Fruit fly (Drosophila melanogaster) whole organism, embryonic: ENCODE measurements around the gene CG11617.

ENCODE experiments used
- Asciz ChIP-seq: fragments of 200-800 bp; sonication (Bioruptor generic); optimal IDR thresholded peaks from 2 replicates; lab custom pipeline; 2017; ENCODE audit warnings: missing biosample characterization, mild to moderate bottlenecking, missing genetic modification characterization, missing genetic modification reagents
- B-H1 ChIP-seq: fragments of 200-800 bp; sonication (Bioruptor generic); IDR thresholded peaks from 3 replicates; pipeline ENCODE4 v1.3.6; 2022; ENCODE audit warnings: missing biosample characterization, missing genetic modification characterization
- Blimp-1 ChIP-seq: fragments of 200-800 bp; sonication (Bioruptor generic); optimal IDR thresholded peaks from 3 replicates; lab custom pipeline; 2018; ENCODE audit warnings: missing biosample characterization, missing genetic modification characterization, mild to moderate bottlenecking, moderate library complexity, missing genetic modification reagents
- CG11398 ChIP-seq: fragments of 200-800 bp; sonication (Bioruptor generic); optimal IDR thresholded peaks from 2 replicates; lab custom pipeline; 2016; ENCODE audit warnings: missing biosample characterization, missing genetic modification characterization
- CG11695 ChIP-seq: fragments of 200-800 bp; sonication (Bioruptor generic); IDR thresholded peaks from 3 replicates; pipeline ENCODE4 v1.3.6; 2022; ENCODE audit warnings: missing biosample characterization, missing genetic modification characterization
- CG12071 ChIP-seq: fragments of 200-800 bp; sonication (Bioruptor generic); optimal IDR thresholded peaks from 3 replicates; lab custom pipeline; 2018; ENCODE audit warnings: missing biosample characterization, mild to moderate bottlenecking, missing genetic modification characterization
- CG12219 ChIP-seq: fragments of 200-800 bp; sonication (Bioruptor generic); optimal IDR thresholded peaks from 3 replicates; lab custom pipeline; 2018; ENCODE audit warnings: missing biosample characterization, mild to moderate bottlenecking, missing genetic modification characterization
- CG12769 ChIP-seq: fragments of 200-800 bp; sonication (Bioruptor generic); optimal IDR thresholded peaks from 2 replicates; lab custom pipeline; 2019; ENCODE audit warnings: missing biosample characterization, mild to moderate bottlenecking, missing genetic modification characterization, moderate library complexity
- CG13894 ChIP-seq: fragments of 200-800 bp; sonication (Bioruptor generic); optimal IDR thresholded peaks from 3 replicates; lab custom pipeline; 2018; ENCODE audit warnings: missing biosample characterization, mild to moderate bottlenecking, missing genetic modification characterization, moderate library complexity
- CG14860 ChIP-seq: fragments of 200-800 bp; sonication (Bioruptor generic); IDR thresholded peaks from 3 replicates; pipeline ENCODE4 v1.3.6; 2022; ENCODE audit warnings: missing biosample characterization, missing genetic modification characterization; ENCODE audit not compliant: partially characterized antibody
- CG15479 ChIP-seq: fragments of 200-800 bp; sonication (Bioruptor generic); optimal IDR thresholded peaks from 3 replicates; lab custom pipeline; 2019; ENCODE audit warnings: missing biosample characterization, mild to moderate bottlenecking, missing genetic modification characterization, moderate library complexity
- CG17359 ChIP-seq: fragments of 200-800 bp; sonication (Bioruptor generic); optimal IDR thresholded peaks from 3 replicates; lab custom pipeline; 2018; ENCODE audit warnings: missing biosample characterization, mild to moderate bottlenecking, missing genetic modification characterization, moderate library complexity
- CG2129 ChIP-seq: fragments of 200-800 bp; sonication (Bioruptor generic); IDR thresholded peaks from 2 replicates; pipeline ENCODE4 v1.3.6; 2022; ENCODE audit warnings: missing biosample characterization, missing genetic modification characterization; ENCODE audit not compliant: partially characterized antibody
- CG34224 ChIP-seq: fragments of 200-800 bp; sonication (Bioruptor generic); IDR thresholded peaks from 3 replicates; pipeline ENCODE4 v1.3.6; 2022; ENCODE audit warnings: missing biosample characterization, missing genetic modification characterization; ENCODE audit not compliant: partially characterized antibody
- CG6654 ChIP-seq: fragments of 200-800 bp; sonication (Bioruptor generic); optimal IDR thresholded peaks from 2 replicates; lab custom pipeline; 2017; ENCODE audit warnings: missing biosample characterization, mild to moderate bottlenecking, missing genetic modification characterization
- CG7839 ChIP-seq: fragments of 200-800 bp; sonication (Bioruptor generic); optimal IDR thresholded peaks from 3 replicates; lab custom pipeline; 2018; ENCODE audit warnings: missing biosample characterization, mild to moderate bottlenecking, missing genetic modification characterization, moderate library complexity
- CkIIα-i1 ChIP-seq: fragments of 200-800 bp; sonication (Bioruptor generic); IDR thresholded peaks from 2 replicates; pipeline ENCODE4 v1.3.6; 2022; ENCODE audit warnings: missing biosample characterization, missing genetic modification characterization
- D ChIP-seq, 2 experiments: fragments of 200-800 bp in 1 of 2; fragments of >200 bp in 1 of 2; sonication (Bioruptor generic) in 1 of 2; optimal IDR thresholded peaks; 2 replicates in 1 of 2; 3 replicates in 1 of 2; lab custom pipeline; 2017; ENCODE audit warnings: mild to moderate bottlenecking in 1 of 2, missing biosample characterization in 1 of 2, missing genetic modification characterization in 1 of 2, missing genetic modification reagents in 1 of 2
- Fer3 ChIP-seq: fragments of 200-800 bp; sonication (Bioruptor generic); optimal IDR thresholded peaks from 2 replicates; lab custom pipeline; 2018; ENCODE audit warnings: missing biosample characterization, mild to moderate bottlenecking, missing genetic modification characterization, moderate library complexity
- Gug ChIP-seq: fragments of 200-800 bp; sonication (Bioruptor generic); IDR thresholded peaks from 4 replicates; pipeline ENCODE4 v1.3.6; 2022; ENCODE audit warnings: missing biosample characterization, missing genetic modification characterization
- Hey ChIP-seq: fragments of 200-800 bp; sonication (Bioruptor generic); optimal IDR thresholded peaks from 3 replicates; lab custom pipeline; 2018; ENCODE audit warnings: missing biosample characterization, mild to moderate bottlenecking, missing genetic modification characterization
- MBD-R2 ChIP-seq: fragments of 200-800 bp; sonication (Bioruptor generic); IDR thresholded peaks from 2 replicates; pipeline ENCODE4 v1.3.6; 2022; ENCODE audit warnings: missing biosample characterization, missing genetic modification characterization
- MESR4 ChIP-seq: fragments of 200-800 bp; sonication (Bioruptor generic); optimal IDR thresholded peaks from 2 replicates; lab custom pipeline; 2018; ENCODE audit warnings: missing biosample characterization, mild to moderate bottlenecking, missing genetic modification characterization, moderate library complexity
- Oli ChIP-seq: fragments of 200-800 bp; sonication (Bioruptor generic); optimal IDR thresholded peaks from 2 replicates; lab custom pipeline; 2018; ENCODE audit warnings: missing biosample characterization, mild to moderate bottlenecking, missing genetic modification characterization, moderate library complexity
- Sry-δ ChIP-seq: fragments of 200-800 bp; sonication (Bioruptor generic); optimal IDR thresholded peaks from 2 replicates; lab custom pipeline; 2016; ENCODE audit warnings: missing biosample characterization, missing genetic modification characterization
- Xbp1 ChIP-seq: fragments of 200-800 bp; sonication (Bioruptor generic); optimal IDR thresholded peaks from 3 replicates; lab custom pipeline; 2016; ENCODE audit warnings: missing biosample characterization, mild to moderate bottlenecking, missing genetic modification characterization
- ara ChIP-seq: fragments of 200-800 bp; sonication (Bioruptor generic); IDR thresholded peaks from 2 replicates; pipeline ENCODE4 v1.3.6; 2022; ENCODE audit warnings: missing biosample characterization, missing genetic modification characterization
- az2 ChIP-seq: fragments of 200-800 bp; sonication (Bioruptor generic); optimal IDR thresholded peaks from 3 replicates; lab custom pipeline; 2016; ENCODE audit warnings: missing biosample characterization, missing genetic modification characterization
- cg ChIP-seq: fragments of 200-800 bp; sonication (Bioruptor generic); optimal IDR thresholded peaks from 3 replicates; lab custom pipeline; 2019; ENCODE audit warnings: missing biosample characterization, mild to moderate bottlenecking, missing genetic modification characterization, moderate library complexity
- chinmo ChIP-seq: fragments of 200-800 bp; sonication (Bioruptor generic); IDR thresholded peaks from 4 replicates; pipeline ENCODE4 v1.3.6; 2022; ENCODE audit warnings: missing biosample characterization, missing genetic modification characterization; ENCODE audit not compliant: partially characterized antibody
- chm ChIP-seq: fragments of 200-800 bp; sonication (Bioruptor generic); IDR thresholded peaks from 2 replicates; pipeline ENCODE4 v1.3.6; 2022; ENCODE audit warnings: missing biosample characterization, missing genetic modification characterization
- crp ChIP-seq, 2 experiments: fragments of 200-800 bp; sonication (Bioruptor generic); optimal IDR thresholded peaks; 2 replicates in 1 of 2; 3 replicates in 1 of 2; lab custom pipeline; 2017; ENCODE audit warnings: missing biosample characterization in 2 of 2, missing genetic modification characterization in 2 of 2, mild to moderate bottlenecking in 1 of 2, moderate library complexity in 1 of 2
- dan ChIP-seq: fragments of 200-800 bp; sonication (Bioruptor generic); IDR thresholded peaks from 2 replicates; pipeline ENCODE4 v1.3.6; 2022; ENCODE audit warnings: missing biosample characterization, missing genetic modification characterization
- disco-r ChIP-seq: fragments of 200-800 bp; sonication (Bioruptor generic); optimal IDR thresholded peaks from 2 replicates; lab custom pipeline; 2016; ENCODE audit warnings: missing biosample characterization, missing genetic modification characterization
- dpn ChIP-seq, 2 experiments: fragments of 200-800 bp; sonication (Bioruptor generic); optimal IDR thresholded peaks; 3 replicates each; lab custom pipeline; 2016; ENCODE audit warnings: missing biosample characterization in 2 of 2, missing genetic modification characterization in 2 of 2
- en ChIP-seq: fragments of 200-800 bp; sonication (Bioruptor generic); optimal IDR thresholded peaks from 2 replicates; lab custom pipeline; 2016; ENCODE audit warnings: missing biosample characterization, missing genetic modification characterization
- ewg ChIP-seq: fragments of 200-800 bp; sonication (Bioruptor generic); optimal IDR thresholded peaks from 3 replicates; lab custom pipeline; 2017; ENCODE audit warnings: mild to moderate bottlenecking, missing biosample characterization, missing genetic modification reagents, missing genetic modification characterization
- gcm ChIP-seq: fragments of 200-800 bp; sonication (Bioruptor generic); optimal IDR thresholded peaks from 2 replicates; lab custom pipeline; 2019; ENCODE audit warnings: missing biosample characterization, mild to moderate bottlenecking, missing genetic modification characterization, moderate library complexity
- gem ChIP-seq: fragments of 200-800 bp; sonication (Bioruptor generic); optimal IDR thresholded peaks from 2 replicates; lab custom pipeline; 2019; ENCODE audit warnings: missing biosample characterization, mild to moderate bottlenecking, missing genetic modification characterization, moderate library complexity
- hb ChIP-seq: fragments of 200-800 bp; sonication (Bioruptor generic); IDR thresholded peaks from 3 replicates; pipeline ENCODE4 v1.3.6; 2022; ENCODE audit warnings: missing biosample characterization, missing genetic modification characterization; ENCODE audit not compliant: partially characterized antibody
- hbn ChIP-seq: fragments of 200-800 bp; sonication (Bioruptor generic); IDR thresholded peaks from 2 replicates; pipeline ENCODE4 v1.3.6; 2022; ENCODE audit warnings: missing biosample characterization, missing genetic modification characterization; ENCODE audit not compliant: partially characterized antibody
- klu ChIP-seq: fragments of 200-800 bp; sonication (Bioruptor generic); IDR thresholded peaks from 2 replicates; pipeline ENCODE4 v1.3.6; 2022; ENCODE audit warnings: missing biosample characterization, missing genetic modification characterization
- rib ChIP-seq: fragments of 200-800 bp; sonication (Bioruptor generic); IDR thresholded peaks from 2 replicates; pipeline ENCODE4 v1.3.6; 2022; ENCODE audit warnings: missing biosample characterization, missing genetic modification characterization
- tx ChIP-seq: fragments of 200-800 bp; sonication (Bioruptor generic); optimal IDR thresholded peaks from 2 replicates; lab custom pipeline; 2016; ENCODE audit warnings: missing biosample characterization, missing genetic modification characterization

The CG11617 gene

DNA sequence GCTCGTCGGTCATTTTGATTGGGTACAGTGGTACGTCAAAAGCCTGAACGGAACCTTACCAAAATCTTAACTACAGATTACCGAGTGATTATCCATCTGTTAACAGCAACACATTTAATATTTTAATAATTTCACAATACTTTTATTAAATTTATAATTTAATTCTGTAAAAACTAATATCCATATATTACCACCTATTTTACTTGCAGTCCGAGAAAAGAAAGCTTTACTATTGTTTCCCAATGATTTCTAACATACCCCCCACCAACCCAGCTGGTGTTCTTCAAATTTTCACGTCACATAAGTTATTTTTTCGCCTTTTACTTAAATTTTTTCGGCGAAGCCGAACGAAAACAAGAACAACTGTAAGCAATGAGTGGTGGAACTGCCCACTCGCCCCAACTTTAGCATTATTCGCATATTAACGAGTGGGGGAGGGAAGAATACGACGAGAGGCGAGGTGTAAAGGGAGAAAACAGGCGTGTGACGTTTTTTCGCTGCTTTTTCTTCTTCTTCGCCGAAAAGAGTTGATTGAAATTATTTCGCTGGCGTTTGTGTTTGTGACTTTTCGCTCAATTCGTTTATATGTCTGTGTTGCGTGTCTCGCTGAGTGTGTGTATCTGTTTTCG, 40.9 kb upstream of the CG11617 start (continued):
- TF ChIP-seq Oli (peak; percentile 56), disco-r (GFP tag; lab: Kevin White, UChicago) (peak; percentile 13), Fer3 (tag; lab: Kevin White, UChicago) (peak; percentile 46)

- peak; percentile 28 for TF ChIP-seq D (optimal IDR thresholded peaks at IDR 0.05; lab: Kevin White, UChicago)
- TF ChIP-seq D (GFP tag; optimal IDR thresholded peaks at IDR 0.05; lab: Kevin White, UChicago), result no peak
- 0 out of 2 replicates have a peak, but pooled peaks have one; percentile 19 for TF ChIP-seq CG2129
- peak; percentile 16; the same call in 1 of the 2 replicates for TF ChIP-seq hbn (GFP tag; lab: Robert Waterston, UW)
- TF ChIP-seq rib (GFP tag; lab: Robert Waterston, UW), result peak; percentile 61; the same call in 1 of the 2 replicates
- peak; percentile 7; the same call in 1 of the 3 replicates for TF ChIP-seq CG34224 (GFP tag; lab: Robert Waterston, UW)
- TF ChIP-seq CG15479 (GFP tag; lab: Kevin White, UChicago), result peak; percentile 15
- TF ChIP-seq CG11695 (GFP tag; lab: Robert Waterston, UW), result no peak
- TF ChIP-seq Gug, result no peak
- no peak for TF ChIP-seq Sry-δ (GFP tag; lab: Kevin White, UChicago)
- no peak for TF ChIP-seq chm (GFP tag; lab: Robert Waterston, UW)
- TF ChIP-seq MESR4 (GFP tag; lab: Kevin White, UChicago), result no peak
- no peak for TF ChIP-seq gem
- peak; percentile 60 for TF ChIP-seq cg (GFP tag; lab: Kevin White, UChicago)
- no peak for TF ChIP-seq dan (GFP tag; lab: Robert Waterston, UW)
- peak; percentile 70; the same call in 2 of the 4 replicates for TF ChIP-seq chinmo (GFP tag; lab: Robert Waterston, UW)
Measured at dm6 chr2L:247432-247831, 40.3 kb upstream of the CG11617 start.

DNA sequence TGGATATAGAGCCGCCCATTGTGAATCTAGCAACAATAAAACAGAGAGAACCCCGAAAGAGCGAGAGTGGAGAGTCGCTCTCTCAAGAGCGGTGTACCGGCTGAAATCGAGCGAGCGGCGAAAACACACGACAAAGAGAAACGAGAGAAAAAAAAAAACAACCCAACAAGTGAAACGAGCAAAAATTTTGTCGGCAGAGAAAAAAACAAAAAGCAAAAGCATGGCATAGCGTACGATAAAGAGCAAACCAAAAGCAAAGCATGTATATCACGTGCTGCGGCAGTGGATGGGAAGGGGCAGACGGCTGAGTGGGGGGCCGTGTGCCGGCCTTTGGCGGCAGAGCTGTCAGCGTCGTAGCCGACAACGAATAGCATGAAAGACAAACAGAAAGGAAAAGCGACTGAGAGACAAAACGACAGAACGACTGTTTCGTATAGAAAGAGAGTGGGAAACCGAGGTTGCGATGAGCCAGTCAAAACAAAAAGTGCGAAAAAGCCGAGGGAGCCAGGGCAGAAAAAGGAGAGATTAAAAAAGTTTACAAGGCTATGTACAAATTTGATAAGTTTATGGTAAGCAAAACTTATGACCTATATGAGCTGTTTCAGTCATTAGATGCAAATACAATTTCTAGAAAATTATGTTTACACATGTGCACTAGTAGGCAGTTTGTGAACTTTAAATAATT, 39.7 kb upstream of the CG11617 start:
- TF ChIP-seq tx (GFP tag; lab: Kevin White, UChicago) (no peak), CG17359 (tag; lab: Kevin White, UChicago) (no peak), klu (GFP tag; lab: Robert Waterston, UW) (no peak), hb (GFP tag; lab: Robert Waterston, UW) (no peak), Hey (tag; lab: Kevin White, UChicago) (peak; percentile 19), Xbp1 (no peak), ara (no peak), CG13894 (tag; lab: Kevin White, UChicago) (peak; percentile 23), CkIIα-i1 (GFP tag; lab: Robert Waterston, UW) (no peak), crp (GFP tag; optimal IDR thresholded peaks at IDR 0.05; lab: Kevin White, UChicago) (no peak), CG12219 (GFP tag; lab: Kevin White, UChicago) (no peak), dpn (GFP tag; optimal IDR thresholded peaks at IDR 0.05; lab: Kevin White, UChicago) (no peak), disco-r (GFP tag; lab: Kevin White, UChicago) (no peak), B-H1 (GFP tag; lab: Robert Waterston, UW) (no peak), az2 (GFP tag; lab: Kevin White, UChicago) (no peak), ewg (GFP tag; lab: Kevin White, UChicago) (no peak), CG14860 (GFP tag; lab: Robert Waterston, UW) (no peak), CG12071 (GFP tag; lab: Kevin White, UChicago) (no peak), MBD-R2 (GFP tag; lab: Robert Waterston, UW) (no peak), CG7839 (tag; lab: Kevin White, UChicago) (no peak), CG11398 (GFP tag; lab: Kevin White, UChicago) (no peak), en (GFP tag; lab: Kevin White, UChicago) (no peak), CG12769 (tag; lab: Kevin White, UChicago) (peak; percentile 52), Asciz (GFP tag; lab: Kevin White, UChicago) (no peak), gcm (no peak), Blimp-1 (GFP tag; lab: Kevin White, UChicago) (peak; percentile 9), CG6654 (GFP tag; lab: Kevin White, UChicago) (no peak)
